Worm (Caenorhabditis elegans) whole organism, midembryonic: ENCODE results near the gene C05B5.5.

ENCODE experiments used
- T22C8.4 ChIP-seq: fragments of 200-800 bp; sonication (Bioruptor generic); IDR thresholded peaks from 2 replicates; pipeline ENCODE4 v1.3.6; 2022; ENCODE audit warnings: missing genetic modification characterization, missing compliant biosample characterization
- cog-1 ChIP-seq: sonication (generic microtip); optimal IDR thresholded peaks from 2 replicates; lab custom pipeline; 2016; ENCODE audit warnings: missing genetic modification characterization, missing compliant biosample characterization
- flt-1 ChIP-seq: fragments of 200-800 bp; sonication (Bioruptor generic); IDR thresholded peaks from 2 replicates; pipeline ENCODE4 v1.3.6; 2022; ENCODE audit warnings: missing genetic modification characterization, missing compliant biosample characterization
- klf-2 ChIP-seq: fragments of 200-800 bp; sonication (Bioruptor generic); conservative IDR thresholded peaks from 2 replicates; pipeline ENCODE4 v1.3.6; 2022; ENCODE audit warnings: missing genetic modification reagents, missing genetic modification characterization, missing compliant biosample characterization
- med-1 ChIP-seq: sonication (generic microtip); optimal IDR thresholded peaks from 2 replicates; lab custom pipeline; 2017; ENCODE audit warnings: missing genetic modification characterization, mild to moderate bottlenecking, missing compliant biosample characterization, antibody characterized with exemption, missing genetic modification reagents; ENCODE audit not compliant: insufficient read depth
- ref-1 ChIP-seq: fragments of 200-800 bp; sonication (Bioruptor generic); conservative IDR thresholded peaks from 2 replicates; pipeline ENCODE4 v1.3.6; 2022; ENCODE audit warnings: missing genetic modification reagents, missing genetic modification characterization, missing compliant biosample characterization
- tab-1 ChIP-seq: fragments of 200-800 bp; sonication (Bioruptor generic); IDR thresholded peaks from 2 replicates; pipeline ENCODE4 v1.3.6; 2022; ENCODE audit warnings: missing genetic modification characterization, missing compliant biosample characterization
- ztf-23 ChIP-seq: fragments of 200-800 bp; sonication (Bioruptor generic); IDR thresholded peaks from 2 replicates; pipeline ENCODE4 v1.3.6; 2022; ENCODE audit warnings: missing genetic modification reagents, missing genetic modification characterization, missing compliant biosample characterization
- ztf-29 ChIP-seq: fragments of 200-800 bp; sonication (Bioruptor generic); IDR thresholded peaks from 2 replicates; pipeline ENCODE4 v1.3.6; 2022; ENCODE audit warnings: missing genetic modification reagents, missing genetic modification characterization, missing compliant biosample characterization

C05B5.5 gene

DNA sequence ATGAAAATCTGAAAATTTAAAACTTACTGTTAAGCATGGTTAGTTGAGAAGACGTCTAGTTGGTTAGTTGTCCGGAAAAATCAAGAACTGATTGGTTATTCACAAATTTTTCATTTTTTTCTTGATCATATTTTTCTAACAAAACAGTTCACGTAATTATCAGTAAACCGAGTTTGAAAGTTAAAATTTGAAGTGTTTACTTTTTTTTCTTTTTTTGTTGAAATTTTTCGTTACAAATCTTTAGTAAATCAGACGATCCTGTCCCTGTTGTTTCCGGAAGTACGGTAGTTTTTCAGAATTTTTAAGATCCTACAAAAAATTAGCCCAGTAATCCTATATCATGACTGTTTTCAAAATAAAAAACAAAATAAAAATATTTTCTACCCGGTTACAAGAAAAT, 732 bp upstream of the C05B5.5 start, which contains the start of gene C05B5.2:
TSS of gene C05B5.2 (minus strand) at position 101 of the 400 bp plus-strand sequence.
- no peak for TF ChIP-seq flt-1 (GFP tag; lab: Robert Waterston, UW)
- no peak for TF ChIP-seq ztf-23 (GFP tag; lab: Robert Waterston, UW)
- no peak for TF ChIP-seq tab-1
- TF ChIP-seq cog-1 (tag; lab: Kevin White, UChicago): no peak

DNA sequence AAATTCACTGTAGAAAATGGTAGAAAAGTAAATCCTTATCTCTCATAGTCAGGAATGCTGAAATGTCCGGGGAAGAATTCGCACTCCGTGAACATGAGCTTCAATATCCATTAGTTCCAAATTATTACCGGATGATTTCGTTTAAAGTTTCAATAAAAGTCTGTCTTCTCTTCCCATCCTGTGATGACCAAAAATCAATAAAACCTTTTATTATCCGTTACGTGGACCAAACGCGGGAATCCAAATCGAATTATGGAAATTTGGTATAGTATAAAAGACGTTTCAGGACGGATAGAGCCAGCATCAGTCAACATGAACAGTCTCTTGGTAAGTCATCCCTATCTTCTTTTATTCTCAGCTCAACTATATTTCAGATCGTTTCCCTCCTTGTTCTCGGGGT, 3.1 kb downstream of the C05B5.5 start, which contains the start of gene C05B5.11:
TSS of gene C05B5.11 (plus strand) at position 301 of the 400 bp plus-strand sequence.
- TF ChIP-seq tab-1 (no peak), ztf-23 (GFP tag; lab: Robert Waterston, UW) (no peak), med-1 (GFP tag; lab: Kevin White, UChicago) (no peak), ref-1 (no peak), T22C8.4 (GFP tag; lab: Robert Waterston, UW) (no peak), flt-1 (GFP tag; lab: Robert Waterston, UW) (no peak), cog-1 (tag; lab: Kevin White, UChicago) (no peak), ztf-29 (GFP tag; lab: Robert Waterston, UW) (no peak), klf-2 (no peak)

DNA sequence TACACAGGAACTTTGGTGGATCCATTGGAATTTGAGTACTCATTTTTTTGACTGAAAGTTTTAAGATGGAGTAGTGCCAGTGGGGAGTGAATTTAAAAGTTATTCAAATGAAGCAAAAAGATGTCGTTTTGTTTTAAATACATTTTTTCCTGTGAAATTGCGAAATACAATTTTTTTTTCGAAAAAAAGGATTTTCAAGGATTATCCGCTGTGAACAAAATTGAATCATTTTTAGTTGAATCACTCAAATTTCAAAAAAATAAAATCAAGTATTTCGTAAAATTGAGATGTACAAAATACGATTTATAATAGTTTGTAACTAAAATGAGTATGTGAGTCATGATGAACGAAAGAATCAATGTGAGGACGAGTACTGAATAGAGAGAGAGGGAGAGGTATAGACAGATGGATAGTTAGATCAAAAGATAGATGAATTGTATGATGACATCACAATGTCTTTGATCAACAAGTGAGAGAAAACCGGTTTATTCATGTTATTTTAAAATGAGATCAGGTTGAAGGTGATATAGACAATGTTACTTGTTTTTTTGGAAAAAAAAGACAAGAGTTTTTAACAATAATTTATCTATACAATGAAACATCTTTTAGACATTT, 5.7 kb downstream of the C05B5.5 start, which contains the start of gene C05B5.8:
TSS of gene C05B5.8 (minus strand) at position 51 of the 615 bp plus-strand sequence.
- TF ChIP-seq cog-1 (tag; lab: Kevin White, UChicago): no peak
- TF ChIP-seq ztf-29 (GFP tag; lab: Robert Waterston, UW): no peak
- TF ChIP-seq med-1 (GFP tag; lab: Kevin White, UChicago): no peak
- no peak for TF ChIP-seq ztf-23 (GFP tag; lab: Robert Waterston, UW)
- TF ChIP-seq tab-1: no peak
- no peak for TF ChIP-seq klf-2
- no peak for TF ChIP-seq ref-1

DNA sequence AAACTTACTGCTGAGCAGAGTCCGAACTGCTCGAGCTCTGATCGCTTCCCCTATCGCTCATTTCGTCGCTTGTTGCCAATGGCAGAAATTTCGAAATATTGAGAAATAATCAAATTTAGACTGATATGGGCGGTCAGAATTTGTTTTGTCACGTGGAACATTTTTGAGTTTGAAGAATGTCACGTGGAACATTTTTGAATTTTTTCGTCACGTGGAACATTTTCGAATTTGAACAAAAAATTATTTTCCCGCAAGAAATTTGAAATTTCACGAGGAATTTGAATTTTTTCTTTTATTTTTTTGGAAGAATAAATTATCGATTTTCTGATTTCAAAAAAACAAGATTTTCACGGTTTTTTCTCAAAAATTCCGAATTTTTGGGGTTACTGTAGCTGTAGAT, 9.0 kb downstream of the C05B5.5 start, which contains the start of gene fbxa-155:
TSS of gene fbxa-155 (minus strand) at position 101 of the 400 bp plus-strand sequence.
- no peak for TF ChIP-seq T22C8.4 (GFP tag; lab: Robert Waterston, UW)
- TF ChIP-seq cog-1 (tag; lab: Kevin White, UChicago): no peak
- no peak for TF ChIP-seq ref-1
- TF ChIP-seq klf-2: no peak
- no peak for TF ChIP-seq ztf-29 (GFP tag; lab: Robert Waterston, UW)
- TF ChIP-seq ztf-23 (GFP tag; lab: Robert Waterston, UW): no peak
- TF ChIP-seq tab-1: no peak
- TF ChIP-seq med-1 (GFP tag; lab: Kevin White, UChicago): no peak
- TF ChIP-seq flt-1 (GFP tag; lab: Robert Waterston, UW): no peak

DNA sequence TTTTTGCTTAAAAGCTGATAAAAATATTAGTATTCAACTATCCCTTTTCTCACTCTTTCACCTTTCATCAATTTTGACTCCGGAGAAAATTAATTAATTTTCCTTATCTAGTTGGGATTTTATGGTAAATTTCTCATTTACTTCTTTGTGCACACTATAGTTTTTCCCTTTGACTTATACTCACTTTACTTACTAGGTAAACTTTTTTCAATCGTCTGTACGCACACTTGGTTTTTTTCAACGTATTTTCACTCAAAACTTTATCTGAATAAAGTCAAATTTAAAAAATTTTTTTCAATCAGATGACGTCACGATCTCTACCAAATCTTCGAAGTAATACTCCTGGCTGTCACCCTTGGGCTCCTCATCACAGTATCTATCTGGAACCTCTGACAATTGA, 11.0 kb downstream of the C05B5.5 start, which contains the start of gene C05B5.16:
TSS of gene C05B5.16 (plus strand) at position 301 of the 400 bp plus-strand sequence.
- TF ChIP-seq cog-1 (tag; lab: Kevin White, UChicago) (no peak), ref-1 (no peak), tab-1 (no peak), ztf-29 (GFP tag; lab: Robert Waterston, UW) (no peak), flt-1 (GFP tag; lab: Robert Waterston, UW) (no peak), T22C8.4 (GFP tag; lab: Robert Waterston, UW) (no peak), klf-2 (no peak), ztf-23 (GFP tag; lab: Robert Waterston, UW) (no peak), med-1 (GFP tag; lab: Kevin White, UChicago) (no peak)

DNA sequence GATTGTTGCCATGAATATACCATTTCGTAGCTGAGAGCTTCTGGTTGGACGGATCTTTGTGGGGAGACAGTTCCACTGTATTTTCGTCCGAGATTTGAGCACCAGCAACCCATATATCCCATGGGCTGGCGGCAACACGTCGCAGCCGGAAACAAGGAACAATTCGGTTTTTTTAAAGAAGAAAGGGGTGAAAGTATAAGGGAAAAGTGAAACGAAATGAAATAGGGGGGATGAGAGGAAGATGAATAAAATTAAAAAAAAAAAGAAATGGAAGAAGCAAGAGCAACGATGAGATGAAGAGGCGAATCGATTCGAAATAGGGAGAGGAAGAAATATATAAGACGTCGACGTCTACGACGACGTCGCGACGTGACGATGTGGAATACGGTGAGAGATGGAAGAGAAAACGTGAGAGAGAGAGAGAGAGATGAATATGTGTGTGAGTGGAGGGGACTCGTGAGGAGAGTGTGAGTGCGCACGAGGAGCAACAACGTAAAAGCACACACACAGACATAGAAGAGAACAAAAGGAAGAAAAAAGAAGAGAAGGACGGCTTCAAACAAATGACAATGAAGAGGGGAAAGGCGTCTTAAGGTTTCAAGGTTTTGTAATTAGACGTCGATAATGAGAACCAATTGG, 15.4 kb downstream of the C05B5.5 start, which contains the start of gene rgs-1:
TSS of gene rgs-1 (minus strand) at position 146 of the 639 bp plus-strand sequence.
- TF ChIP-seq ref-1 (no peak), cog-1 (tag; lab: Kevin White, UChicago) (no peak), flt-1 (GFP tag; lab: Robert Waterston, UW) (0 out of 2 replicates have a peak, but pooled peaks have one; percentile 26)

DNA sequence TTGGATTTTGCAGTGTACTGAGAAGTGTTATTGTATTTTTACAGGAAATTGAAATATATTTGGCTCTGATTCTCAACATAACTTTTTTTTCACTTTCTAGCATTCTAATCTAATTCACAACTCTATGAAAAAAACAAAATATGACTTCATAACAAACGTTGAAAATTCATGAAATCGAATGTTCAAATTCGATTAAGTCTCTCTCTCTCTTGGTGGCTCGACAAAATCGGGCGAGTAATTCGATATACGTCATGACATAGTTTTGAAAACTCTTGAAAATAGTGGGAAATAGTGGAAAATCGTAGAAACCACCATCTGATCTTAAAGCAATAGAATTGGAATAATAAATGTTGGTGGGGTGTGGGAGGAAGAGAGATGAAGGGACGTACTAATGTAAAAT, 16.8 kb downstream of the C05B5.5 start:
- TF ChIP-seq ztf-29 (GFP tag; lab: Robert Waterston, UW) (no peak), ztf-23 (GFP tag; lab: Robert Waterston, UW) (no peak), tab-1 (no peak), klf-2 (no peak), T22C8.4 (GFP tag; lab: Robert Waterston, UW) (no peak), cog-1 (tag; lab: Kevin White, UChicago) (no peak), flt-1 (GFP tag; lab: Robert Waterston, UW) (no peak)

DNA sequence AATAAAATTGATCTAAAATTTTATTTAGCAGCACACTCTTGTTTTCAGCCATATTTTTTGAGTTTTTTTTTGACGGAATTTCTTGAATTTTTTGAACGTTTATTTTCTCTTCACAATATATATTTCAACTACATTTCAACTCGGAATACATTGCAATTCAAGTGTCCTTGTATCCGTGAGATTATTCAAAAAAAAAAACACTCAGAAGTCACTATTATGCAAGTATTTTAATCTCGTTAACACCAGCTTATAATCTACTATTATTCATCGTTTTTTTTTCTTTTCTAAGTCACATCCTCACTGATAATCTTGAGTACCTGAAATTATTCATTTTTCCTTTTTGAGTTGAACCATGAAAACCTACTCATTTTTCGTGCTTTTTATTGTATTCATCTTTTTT, 22.3 kb downstream of the C05B5.5 start, which contains the start of gene ins-21:
TSS of gene ins-21 (plus strand) at position 301 of the 400 bp plus-strand sequence.
- TF ChIP-seq ref-1 (no peak), klf-2 (no peak), ztf-29 (GFP tag; lab: Robert Waterston, UW) (no peak), T22C8.4 (GFP tag; lab: Robert Waterston, UW) (no peak), tab-1 (no peak), flt-1 (GFP tag; lab: Robert Waterston, UW) (no peak), cog-1 (tag; lab: Kevin White, UChicago) (no peak), ztf-23 (GFP tag; lab: Robert Waterston, UW) (no peak), med-1 (GFP tag; lab: Kevin White, UChicago) (no peak)

DNA sequence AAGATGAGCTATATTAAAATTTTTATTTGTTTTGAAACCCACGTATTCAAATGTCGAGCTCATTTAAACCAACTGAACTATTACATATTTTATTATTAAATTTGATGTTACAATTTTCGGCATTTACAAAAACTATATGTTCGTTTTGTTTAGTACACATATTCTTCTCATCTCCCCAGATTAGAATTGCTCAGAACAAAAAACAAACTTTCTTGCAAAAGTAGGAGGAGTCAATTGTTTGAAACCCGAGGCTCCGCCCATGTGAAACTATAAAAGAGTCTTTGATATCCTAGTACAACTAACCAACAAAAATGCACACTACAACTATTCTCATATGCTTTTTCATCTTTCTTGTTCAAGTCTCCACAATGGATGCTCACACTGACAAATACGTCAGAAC, 24.8 kb downstream of the C05B5.5 start, which contains the start of gene ins-22:
TSS of gene ins-22 (plus strand) at position 301 of the 400 bp plus-strand sequence.
- TF ChIP-seq med-1 (GFP tag; lab: Kevin White, UChicago) (no peak), ztf-29 (GFP tag; lab: Robert Waterston, UW) (no peak), cog-1 (tag; lab: Kevin White, UChicago) (no peak), ref-1 (no peak), flt-1 (GFP tag; lab: Robert Waterston, UW) (no peak), tab-1 (no peak), ztf-23 (GFP tag; lab: Robert Waterston, UW) (no peak), klf-2 (no peak), T22C8.4 (GFP tag; lab: Robert Waterston, UW) (no peak)
